Worm (Caenorhabditis elegans) whole organism, L4 larva: Measurements from ENCODE around the gene srh-277.

ENCODE experiments used
- D1046.2 ChIP-seq: fragments of 200-800 bp; sonication (Bioruptor generic); IDR thresholded peaks from 2 replicates; pipeline ENCODE4 v1.3.6; 2022; ENCODE audit warnings: missing genetic modification characterization, missing compliant biosample characterization
- F26F4.8 ChIP-seq: fragments of 200-800 bp; sonication (Bioruptor generic); conservative IDR thresholded peaks from 2 replicates; pipeline ENCODE4 v1.3.6; 2022; ENCODE audit warnings: missing genetic modification characterization, missing compliant biosample characterization
- T26A8.4 ChIP-seq: fragments of 200-800 bp; sonication (Bioruptor generic); IDR thresholded peaks from 2 replicates; pipeline ENCODE4 v1.3.6; 2022; ENCODE audit warnings: missing genetic modification characterization, missing compliant biosample characterization
- Y105C5A.15 ChIP-seq: fragments of 200-800 bp; sonication (Bioruptor generic); IDR thresholded peaks from 2 replicates; pipeline ENCODE4 v1.3.6; 2022; ENCODE audit warnings: missing genetic modification characterization, missing compliant biosample characterization
- Y75B8A.6 ChIP-seq: fragments of 200-800 bp; sonication (Bioruptor generic); IDR thresholded peaks from 2 replicates; pipeline ENCODE4 v1.3.6; 2022; ENCODE audit warnings: missing genetic modification reagents, missing genetic modification characterization, missing compliant biosample characterization
- ZK337.2 ChIP-seq: fragments of 200-800 bp; sonication (Bioruptor generic); IDR thresholded peaks from 2 replicates; pipeline ENCODE4 v1.3.6; 2022; ENCODE audit warnings: missing genetic modification reagents, missing genetic modification characterization, missing compliant biosample characterization
- aha-1 ChIP-seq: fragments of 150-350 bp; peaks from one replicate; lab custom pipeline; 2014; ENCODE audit warnings: missing biosample characterization, missing genetic modification characterization
- attf-4 ChIP-seq: sonication (generic microtip); optimal IDR thresholded peaks from 3 replicates; lab custom pipeline; 2017; ENCODE audit warnings: missing biosample characterization, missing genetic modification characterization
- ceh-32 ChIP-seq: sonication (generic microtip); optimal IDR thresholded peaks from 2 replicates; lab custom pipeline; 2016; ENCODE audit warnings: mild to moderate bottlenecking, missing genetic modification characterization, missing compliant biosample characterization; ENCODE audit not compliant: poor library complexity
- daf-16 ChIP-seq, 3 experiments: sonication (generic microtip); optimal IDR thresholded peaks; 2 replicates each; lab custom pipeline; 2016 to 2017; ENCODE audit warnings: missing genetic modification characterization in 3 of 3, missing genetic modification reagents in 3 of 3, mild to moderate bottlenecking in 2 of 3, missing compliant biosample characterization in 2 of 3, missing biosample characterization in 1 of 3, moderate library complexity in 1 of 3
- daf-8 ChIP-seq: fragments of 200-800 bp; sonication (Bioruptor generic); IDR thresholded peaks from 2 replicates; pipeline ENCODE4 v1.3.6; 2022; ENCODE audit warnings: missing genetic modification characterization, missing compliant biosample characterization
- dmd-9 ChIP-seq: fragments of 200-800 bp; sonication (Bioruptor generic); IDR thresholded peaks from 2 replicates; pipeline ENCODE4 v1.3.6; 2022; ENCODE audit warnings: missing genetic modification reagents, missing genetic modification characterization, missing compliant biosample characterization
- dve-1 ChIP-seq: sonication (generic microtip); optimal IDR thresholded peaks from 2 replicates; lab custom pipeline; 2017; ENCODE audit warnings: antibody characterized with exemption, mild to moderate bottlenecking, missing genetic modification characterization, missing compliant biosample characterization; ENCODE audit not compliant: insufficient read depth
- fkh-10 ChIP-seq: fragments of 150-350 bp; optimal IDR thresholded peaks from 2 replicates; lab custom pipeline; 2014; ENCODE audit warnings: missing biosample characterization, missing genetic modification reagents, missing genetic modification characterization
- gei-8 ChIP-seq: fragments of 200-800 bp; sonication (Bioruptor generic); optimal IDR thresholded peaks from 2 replicates; lab custom pipeline; 2018; ENCODE audit warnings: mild to moderate bottlenecking, missing genetic modification characterization, missing compliant biosample characterization
- lim-7 ChIP-seq: fragments of 200-800 bp; sonication (Bioruptor generic); IDR thresholded peaks from 2 replicates; pipeline ENCODE4 v1.3.6; 2022; ENCODE audit warnings: missing genetic modification characterization, missing compliant biosample characterization
- lin-38 ChIP-seq: fragments of 200-800 bp; sonication (Bioruptor generic); IDR thresholded peaks from 2 replicates; pipeline ENCODE4 v1.3.6; 2022; ENCODE audit warnings: missing genetic modification reagents, missing genetic modification characterization, missing compliant biosample characterization
- madf-5 ChIP-seq, 2 experiments: fragments of 200-800 bp; sonication (Bioruptor generic); IDR thresholded peaks; 2 replicates each; pipeline ENCODE4 v1.3.6; 2022; ENCODE audit warnings: missing compliant biosample characterization in 2 of 2, missing genetic modification characterization in 2 of 2
- madf-9 ChIP-seq: fragments of 200-800 bp; sonication (Bioruptor generic); conservative IDR thresholded peaks from 2 replicates; pipeline ENCODE4 v1.3.6; 2022; ENCODE audit warnings: missing genetic modification reagents, missing genetic modification characterization, missing compliant biosample characterization
- mdl-1 ChIP-seq, 2 experiments: fragments of 150-350 bp in 1 of 2; sonication (generic microtip) in 1 of 2; optimal IDR thresholded peaks; 2 replicates each; lab custom pipeline; 2014 to 2017; ENCODE audit warnings: missing biosample characterization in 2 of 2, missing genetic modification characterization in 2 of 2
- mep-1 ChIP-seq: fragments of 150-350 bp; sonication (generic microtip); optimal IDR thresholded peaks from 3 replicates; lab custom pipeline; 2014; ENCODE audit warnings: missing biosample characterization, missing genetic modification characterization
- mes-2 ChIP-seq: sonication (generic microtip); optimal IDR thresholded peaks from 2 replicates; lab custom pipeline; 2016; ENCODE audit warnings: missing genotype, mild to moderate bottlenecking, missing genetic modification characterization, missing compliant biosample characterization; ENCODE audit not compliant: poor library complexity, severe bottlenecking
- mxl-3 ChIP-seq: fragments of 200-800 bp; sonication (Bioruptor generic); optimal IDR thresholded peaks from 2 replicates; lab custom pipeline; 2018; ENCODE audit warnings: mild to moderate bottlenecking, missing genetic modification characterization, missing compliant biosample characterization
- nhr-111 ChIP-seq: fragments of 200-800 bp; sonication (Bioruptor generic); optimal IDR thresholded peaks from 2 replicates; lab custom pipeline; 2018; ENCODE audit warnings: mild to moderate bottlenecking, missing genetic modification characterization, missing compliant biosample characterization
- nhr-237 ChIP-seq: sonication (generic microtip); optimal IDR thresholded peaks from 2 replicates; lab custom pipeline; 2017; ENCODE audit warnings: missing biosample characterization, missing genetic modification characterization
- nhr-25 ChIP-seq: sonication (generic microtip); optimal IDR thresholded peaks from 2 replicates; lab custom pipeline; 2017; ENCODE audit warnings: missing genetic modification characterization, mild to moderate bottlenecking, missing compliant biosample characterization, antibody characterized with exemption, moderate library complexity, borderline replicate concordance; ENCODE audit not compliant: insufficient read depth
- nhr-42 ChIP-seq: fragments of 200-800 bp; sonication (Bioruptor generic); IDR thresholded peaks from 2 replicates; pipeline ENCODE4 v1.3.6; 2022; ENCODE audit warnings: missing genetic modification characterization, missing compliant biosample characterization
- nhr-6 ChIP-seq: fragments of 150-350 bp; optimal IDR thresholded peaks from 2 replicates; lab custom pipeline; 2014; ENCODE audit warnings: missing biosample characterization, missing genetic modification characterization
- pha-4 ChIP-seq, 2 experiments: fragments of 150-350 bp in 1 of 2; fragments of 200-800 bp in 1 of 2; sonication (Bioruptor generic) in 1 of 2; IDR thresholded peaks in 1 of 2; optimal IDR thresholded peaks in 1 of 2; 2 replicates each; pipeline versions ENCODE4 v1.3.6 to Lab custom; 2014 to 2022; ENCODE audit warnings: missing genetic modification characterization in 2 of 2, missing genetic modification reagents in 2 of 2, missing biosample characterization in 1 of 2, missing compliant biosample characterization in 1 of 2
- skn-1 ChIP-seq: fragments of 150-350 bp; optimal IDR thresholded peaks from 2 replicates; lab custom pipeline; 2014; ENCODE audit warnings: missing biosample characterization, missing genetic modification characterization
- spr-1 ChIP-seq: sonication (generic microtip); optimal IDR thresholded peaks from 2 replicates; lab custom pipeline; 2016; ENCODE audit warnings: mild to moderate bottlenecking, missing genetic modification characterization, missing compliant biosample characterization
- tag-97 ChIP-seq: fragments of 200-800 bp; sonication (Bioruptor generic); IDR thresholded peaks from 2 replicates; pipeline ENCODE4 v1.3.6; 2022; ENCODE audit warnings: missing genetic modification characterization, missing compliant biosample characterization
- unc-130 ChIP-seq: sonication (generic microtip); optimal IDR thresholded peaks from 2 replicates; lab custom pipeline; 2016; ENCODE audit warnings: missing genetic modification reagents, missing genetic modification characterization, missing compliant biosample characterization
- unc-39 ChIP-seq: sonication (generic microtip); optimal IDR thresholded peaks from 2 replicates; lab custom pipeline; 2017; ENCODE audit warnings: missing biosample characterization, missing genetic modification characterization
- unc-62 ChIP-seq, 3 experiments: fragments of 150-350 bp in 1 of 3; sonication (generic microtip); optimal IDR thresholded peaks in 2 of 3; peaks in 1 of 3; 1 replicate in 1 of 3; 2 replicates in 2 of 3; lab custom pipeline; 2014 to 2017; ENCODE audit warnings: missing biosample characterization in 3 of 3, missing genetic modification characterization in 3 of 3, missing genetic modification reagents in 3 of 3, missing genotype in 1 of 3
- zip-11 ChIP-seq: fragments of 200-800 bp; sonication (Bioruptor generic); IDR thresholded peaks from 2 replicates; pipeline ENCODE4 v1.3.6; 2022; ENCODE audit warnings: missing genetic modification characterization, missing compliant biosample characterization

srh-277 gene

DNA sequence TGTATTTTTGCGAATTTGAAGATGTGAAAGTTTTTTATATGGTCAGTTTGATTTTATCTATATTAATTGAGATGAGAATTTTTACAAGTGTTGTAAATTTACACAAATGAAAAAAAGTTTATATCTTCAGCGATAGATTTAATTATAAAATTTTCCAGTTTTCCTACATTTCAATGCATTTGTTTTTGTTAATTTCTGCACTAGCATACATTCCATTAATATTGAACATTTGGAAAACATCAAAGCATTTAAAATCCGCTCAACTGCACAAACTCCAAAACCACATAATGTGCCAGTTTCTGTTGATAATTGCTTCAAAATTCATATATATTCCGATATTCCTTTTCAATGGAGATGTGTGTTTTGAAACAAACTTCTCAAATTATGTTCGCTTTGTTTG is at the start of gene srh-277:
srh-277 (plus strand) TSS at position 301 of the 400 bp plus-strand sequence.
- TF ChIP-seq F26F4.8 (GFP tag; lab: Robert Waterston, UW) (no peak), daf-8 (GFP tag; lab: Robert Waterston, UW) (no peak), mdl-1 (tag; optimal IDR thresholded peaks at IDR 0.05; lab: Kevin White, UChicago) (no peak), T26A8.4 (GFP tag; lab: Robert Waterston, UW) (no peak), ZK337.2 (GFP tag; lab: Robert Waterston, UW) (no peak), daf-16 (GFP tag; optimal IDR thresholded peaks at IDR 0.05; lab: Kevin White, UChicago) (no peak), daf-16 (tag; optimal IDR thresholded peaks at IDR 0.05; lab: Kevin White, UChicago) (no peak), dmd-9 (GFP tag; lab: Robert Waterston, UW) (no peak), ceh-32 (tag; lab: Kevin White, UChicago) (no peak), nhr-42 (GFP tag; lab: Robert Waterston, UW) (no peak), mes-2 (tag; lab: Kevin White, UChicago) (no peak), tag-97 (GFP tag; lab: Robert Waterston, UW) (no peak)

DNA sequence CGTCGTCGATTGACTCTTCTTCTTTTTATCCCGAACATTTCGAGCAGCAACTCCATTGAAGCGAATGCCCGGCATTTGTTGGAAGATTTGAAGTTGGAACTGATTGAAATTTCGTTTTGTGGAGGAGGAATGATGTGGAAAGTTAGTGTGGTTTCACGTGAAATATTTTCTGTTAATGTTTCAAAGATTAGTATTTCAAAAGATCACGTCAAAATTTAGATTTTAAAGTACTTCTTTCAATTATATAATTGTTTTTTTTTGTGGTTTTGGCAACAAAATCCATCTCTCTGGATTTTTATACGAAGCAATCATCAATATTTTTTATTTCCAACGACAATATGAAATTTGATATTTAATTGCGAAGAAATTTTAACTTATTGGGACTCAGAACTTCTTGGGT is 46.0 kb upstream of the srh-277 start, which contains the start of gene F44G3.7:
F44G3.7 (minus strand) TSS at position 101 of the 400 bp plus-strand sequence.
- TF ChIP-seq mep-1 (tag; lab: Kevin White, UChicago) (no peak), skn-1 (tag; lab: Kevin White, UChicago) (no peak), dmd-9 (GFP tag; lab: Robert Waterston, UW) (no peak), nhr-6 (no peak), unc-62 (GFP tag; optimal IDR thresholded peaks at IDR 0.05 in 1 of 2; lab: Kevin White, UChicago) (no peak), unc-62 (tag; optimal IDR thresholded peaks at IDR 0.05; lab: Kevin White, UChicago) (no peak), aha-1 (tag; lab: Kevin White, UChicago) (no peak), zip-11 (GFP tag; lab: Robert Waterston, UW) (no peak), mxl-3 (GFP tag; lab: Kevin White, UChicago) (no peak), fkh-10 (GFP tag; lab: Kevin White, UChicago) (no peak), nhr-42 (GFP tag; lab: Robert Waterston, UW) (no peak), D1046.2 (GFP tag; lab: Robert Waterston, UW) (no peak), lin-38 (no peak), nhr-111 (GFP tag; lab: Kevin White, UChicago) (no peak), nhr-237 (tag; lab: Kevin White, UChicago) (no peak), nhr-25 (tag; lab: Kevin White, UChicago) (no peak), spr-1 (tag; lab: Kevin White, UChicago) (no peak)
- TF ChIP-seq, all 104 proteins: peak for 0

DNA sequence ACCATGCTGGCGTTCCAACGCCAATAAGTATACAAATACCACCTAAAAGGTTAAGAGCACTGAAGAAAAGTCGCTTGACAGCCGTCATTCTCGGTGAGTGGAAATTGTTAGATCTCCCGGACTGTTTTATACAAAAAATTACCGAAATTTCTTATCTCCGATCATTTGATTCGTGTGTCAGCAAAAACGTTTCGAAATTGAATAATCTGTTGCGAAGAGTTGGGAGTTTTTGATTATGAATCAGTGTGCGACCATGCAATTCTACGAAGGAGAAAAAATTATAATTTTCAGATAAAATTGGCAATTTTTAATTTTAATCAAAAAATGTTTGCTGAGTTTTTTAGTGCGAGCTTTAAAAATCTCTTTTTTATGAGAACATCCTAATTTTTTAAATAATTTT is 43.5 kb upstream of the srh-277 start, which contains the start of gene clc-11:
clc-11 (minus strand) TSS at position 101 of the 400 bp plus-strand sequence.
- TF ChIP-seq madf-9 (no peak), dmd-9 (GFP tag; lab: Robert Waterston, UW) (no peak), pha-4 (GFP tag; IDR thresholded peaks at IDR 0.05; lab: Robert Waterston, UW) (no peak), pha-4 (tag; optimal IDR thresholded peaks at IDR 0.05; lab: Kevin White, UChicago) (no peak)

- TF ChIP-seq zip-11 (GFP tag; lab: Robert Waterston, UW) (no peak), madf-9 (no peak), unc-39 (tag; lab: Kevin White, UChicago) (no peak), spr-1 (tag; lab: Kevin White, UChicago) (no peak), unc-130 (GFP tag; lab: Kevin White, UChicago) (no peak), dve-1 (tag; lab: Kevin White, UChicago) (no peak)
These were observed 41.9 kb upstream of the srh-277 start, which contains the start of gene clc-32 for ce11 chrV:16141071-16141470. Gene clc-32, minus strand, starts transcription at chrV:16141171.

DNA sequence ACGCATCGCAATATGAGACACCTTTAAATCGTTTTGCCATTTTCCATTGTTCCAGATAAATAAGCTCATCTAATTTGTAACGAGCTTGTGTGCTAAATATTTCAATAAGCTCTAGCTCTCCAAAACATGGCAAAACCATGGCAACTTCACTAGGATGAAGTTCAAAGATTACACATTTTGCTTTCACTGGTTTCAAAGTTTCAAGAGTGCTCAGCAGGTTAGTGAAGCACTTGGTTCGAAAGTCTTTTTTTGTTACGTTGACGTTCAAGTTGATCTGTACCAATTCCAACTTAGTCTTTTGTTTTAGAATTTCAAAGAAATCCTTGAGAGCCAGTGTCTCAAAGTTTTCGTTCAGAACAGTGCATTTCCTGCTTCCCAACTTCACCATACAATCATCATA is 40.6 kb upstream of the srh-277 start, which contains the start of gene fbxa-18:
fbxa-18 (plus strand) TSS at position 301 of the 400 bp plus-strand sequence.
- TF ChIP-seq Y75B8A.6 (GFP tag; lab: Robert Waterston, UW) (no peak), gei-8 (GFP tag; lab: Kevin White, UChicago) (no peak), attf-4 (no peak), madf-5 (GFP tag; IDR thresholded peaks at IDR 0.05; lab: Robert Waterston, UW) (no peak), lim-7 (GFP tag; lab: Robert Waterston, UW) (no peak), Y105C5A.15 (GFP tag; lab: Robert Waterston, UW) (no peak)
